Worm (Caenorhabditis elegans) whole organism, mixed stage, embryonic: ENCODE measurements around the gene Y73B6BL.47.
A peak's percentile ranks its signal among the peaks of the same experiment; 100 is the strongest.

ENCODE experiments used
- M03D4.4 ChIP-seq: sonication (generic microtip); optimal IDR thresholded peaks from 2 replicates; lab custom pipeline; 2017; ENCODE audit warnings: mild to moderate bottlenecking, missing genetic modification characterization, missing compliant biosample characterization
- blmp-1 ChIP-seq: fragments of 150-350 bp; optimal IDR thresholded peaks from 2 replicates; lab custom pipeline; 2014; ENCODE audit warnings: missing biosample characterization, missing genetic modification characterization
- ceh-39 ChIP-seq: fragments of 150-350 bp; optimal IDR thresholded peaks from 2 replicates; lab custom pipeline; 2014; ENCODE audit warnings: missing biosample characterization, missing genetic modification characterization
- ceh-43 ChIP-seq: fragments of 200-800 bp; sonication (Bioruptor generic); optimal IDR thresholded peaks from 2 replicates; lab custom pipeline; 2018; ENCODE audit warnings: mild to moderate bottlenecking, missing genetic modification characterization, moderate library complexity, missing compliant biosample characterization
- ceh-83 ChIP-seq: fragments of 200-800 bp; sonication (Bioruptor generic); optimal IDR thresholded peaks from 2 replicates; lab custom pipeline; 2018; ENCODE audit warnings: mild to moderate bottlenecking, missing genetic modification characterization, missing compliant biosample characterization
- ces-1 ChIP-seq: fragments of 150-350 bp; optimal IDR thresholded peaks from 2 replicates; lab custom pipeline; 2014; ENCODE audit warnings: missing biosample characterization, missing genetic modification reagents, missing genetic modification characterization
- cnd-1 ChIP-seq: fragments of 200-800 bp; sonication (Bioruptor generic); optimal IDR thresholded peaks from 2 replicates; lab custom pipeline; 2018; ENCODE audit warnings: mild to moderate bottlenecking, missing genetic modification characterization, missing compliant biosample characterization
- elt-1 ChIP-seq: sonication (generic microtip); optimal IDR thresholded peaks from 2 replicates; lab custom pipeline; 2017; ENCODE audit warnings: missing genetic modification characterization, mild to moderate bottlenecking, missing compliant biosample characterization, antibody characterized with exemption, moderate library complexity, borderline replicate concordance; ENCODE audit not compliant: insufficient read depth
- elt-3 ChIP-seq: fragments of 150-350 bp; optimal IDR thresholded peaks from 2 replicates; lab custom pipeline; 2014; ENCODE audit warnings: missing biosample characterization, missing genetic modification characterization
- flh-1 ChIP-seq: fragments of 200-800 bp; sonication (Bioruptor generic); optimal IDR thresholded peaks from 2 replicates; lab custom pipeline; 2018; ENCODE audit warnings: mild to moderate bottlenecking, missing genetic modification characterization, moderate library complexity, missing compliant biosample characterization
- ham-2 ChIP-seq: fragments of 200-800 bp; sonication (Bioruptor generic); optimal IDR thresholded peaks from 2 replicates; lab custom pipeline; 2018; ENCODE audit warnings: mild to moderate bottlenecking, missing genetic modification characterization, missing compliant biosample characterization
- hlh-1 ChIP-seq: fragments of 150-350 bp; optimal IDR thresholded peaks from 2 replicates; lab custom pipeline; 2014; ENCODE audit warnings: missing biosample characterization, missing genetic modification reagents, missing genetic modification characterization
- lin-13 ChIP-seq: fragments of 150-350 bp; optimal IDR thresholded peaks from 2 replicates; lab custom pipeline; 2014; ENCODE audit warnings: missing biosample characterization, missing genetic modification characterization
- lin-32 ChIP-seq: fragments of 200-800 bp; sonication (Bioruptor generic); optimal IDR thresholded peaks from 2 replicates; lab custom pipeline; 2018; ENCODE audit warnings: mild to moderate bottlenecking, missing genetic modification characterization, missing compliant biosample characterization
- lsy-2 ChIP-seq: fragments of 150-350 bp; optimal IDR thresholded peaks from 2 replicates; lab custom pipeline; 2014; ENCODE audit warnings: missing biosample characterization, missing genetic modification characterization
- mab-5 ChIP-seq: fragments of 150-350 bp; optimal IDR thresholded peaks from 2 replicates; lab custom pipeline; 2014; ENCODE audit warnings: missing biosample characterization, missing genetic modification characterization
- mep-1 ChIP-seq: fragments of 150-350 bp; optimal IDR thresholded peaks from 2 replicates; lab custom pipeline; 2017; ENCODE audit warnings: missing biosample characterization, missing genetic modification reagents, missing genetic modification characterization, inconsistent platforms
- mls-2 ChIP-seq: sonication (generic microtip); optimal IDR thresholded peaks from 2 replicates; lab custom pipeline; 2016; ENCODE audit warnings: mild to moderate bottlenecking, missing genetic modification characterization, moderate library complexity, missing compliant biosample characterization
- nhr-12 ChIP-seq: fragments of 150-350 bp; optimal IDR thresholded peaks from 2 replicates; lab custom pipeline; 2014; ENCODE audit warnings: missing biosample characterization, missing genetic modification characterization
- nhr-2 ChIP-seq: fragments of 150-350 bp; optimal IDR thresholded peaks from 2 replicates; lab custom pipeline; 2014; ENCODE audit warnings: missing biosample characterization, missing genetic modification characterization
- nhr-237 ChIP-seq: fragments of 150-350 bp; optimal IDR thresholded peaks from 2 replicates; lab custom pipeline; 2014; ENCODE audit warnings: missing biosample characterization, missing genetic modification characterization
- nhr-76 ChIP-seq: sonication (generic microtip); optimal IDR thresholded peaks from 2 replicates; lab custom pipeline; 2017; ENCODE audit warnings: missing biosample characterization, missing genetic modification characterization
- pha-4 ChIP-seq: fragments of 150-350 bp; optimal IDR thresholded peaks from 2 replicates; lab custom pipeline; 2018; ENCODE audit warnings: missing biosample characterization, missing genetic modification reagents, missing genetic modification characterization
- sem-2 ChIP-seq: fragments of 200-800 bp; sonication (Bioruptor generic); optimal IDR thresholded peaks from 2 replicates; lab custom pipeline; 2018; ENCODE audit warnings: mild to moderate bottlenecking, missing genetic modification characterization, missing compliant biosample characterization
- sptf-1 ChIP-seq: sonication (generic microtip); optimal IDR thresholded peaks from 2 replicates; lab custom pipeline; 2017; ENCODE audit warnings: mild to moderate bottlenecking, missing genetic modification characterization, moderate library complexity, missing compliant biosample characterization
- unc-120 ChIP-seq: sonication (generic microtip); optimal IDR thresholded peaks from 2 replicates; lab custom pipeline; 2017; ENCODE audit warnings: missing genetic modification characterization, missing compliant biosample characterization; ENCODE audit not compliant: poor library complexity, severe bottlenecking
- unc-39 ChIP-seq: fragments of 150-350 bp; optimal IDR thresholded peaks from 2 replicates; lab custom pipeline; 2014; ENCODE audit warnings: missing biosample characterization, missing genetic modification characterization
- unc-62 ChIP-seq: fragments of 150-350 bp; optimal IDR thresholded peaks from 2 replicates; lab custom pipeline; 2014; ENCODE audit warnings: missing biosample characterization, missing genetic modification reagents, missing genetic modification characterization
- zip-8 ChIP-seq: fragments of 150-350 bp; optimal IDR thresholded peaks from 2 replicates; lab custom pipeline; 2014; ENCODE audit warnings: missing biosample characterization, missing genetic modification characterization
- ztf-11 ChIP-seq: fragments of 150-350 bp; optimal IDR thresholded peaks from 2 replicates; lab custom pipeline; 2014; ENCODE audit warnings: missing biosample characterization, missing genetic modification characterization

Y73B6BL.47 gene

ce11 chrIV:6402386-6402905 is 40.7 kb downstream of the Y73B6BL.47 start, which contains the start of gene sfrp-1:
TSS of gene sfrp-1 (minus strand) at chrIV:6402436.
- TF ChIP-seq elt-3 (tag; lab: Kevin White, UChicago) (no peak), ces-1 (GFP tag; lab: Kevin White, UChicago) (peak; percentile 79)

ce11 chrIV:6403399-6403798 is 41.6 kb downstream of the Y73B6BL.47 start:
- TF ChIP-seq nhr-12 (tag; lab: Kevin White, UChicago) (no peak), mab-5 (tag; lab: Kevin White, UChicago) (no peak), ceh-83 (GFP tag; lab: Kevin White, UChicago) (no peak), nhr-2 (tag; lab: Kevin White, UChicago) (no peak), ces-1 (GFP tag; lab: Kevin White, UChicago) (no peak), ceh-39 (no peak), nhr-237 (tag; lab: Kevin White, UChicago) (no peak), unc-62 (GFP tag; lab: Kevin White, UChicago) (no peak), unc-120 (no peak), elt-1 (no peak), ztf-11 (tag; lab: Kevin White, UChicago) (no peak), ceh-43 (GFP tag; lab: Kevin White, UChicago) (no peak), lsy-2 (tag; lab: Kevin White, UChicago) (no peak)

ce11 chrIV:6404871-6405270 is 43.1 kb downstream of the Y73B6BL.47 start, which contains the start of gene srv-13:
TSS of gene srv-13 (plus strand) at chrIV:6405171.
- TF ChIP-seq lsy-2 (tag; lab: Kevin White, UChicago), result no peak
- no peak for TF ChIP-seq mep-1 (tag; lab: Kevin White, UChicago)
- no peak for TF ChIP-seq lin-13
- TF ChIP-seq mls-2 (tag; lab: Kevin White, UChicago), result no peak
- no peak for TF ChIP-seq M03D4.4
- no peak for TF ChIP-seq ces-1 (GFP tag; lab: Kevin White, UChicago)
- TF ChIP-seq pha-4 (tag; lab: Kevin White, UChicago), result no peak
- TF ChIP-seq, all 35 proteins: peak for 0

ce11 chrIV:6413482-6413881 is 51.7 kb downstream of the Y73B6BL.47 start, which contains the start of gene nlp-71:
TSS of gene nlp-71 (minus strand) at chrIV:6413582.
- no peak for TF ChIP-seq lin-32 (GFP tag; lab: Kevin White, UChicago)
- no peak for TF ChIP-seq unc-120
- no peak for TF ChIP-seq M03D4.4
- no peak for TF ChIP-seq sptf-1 (tag; lab: Kevin White, UChicago)
- no peak for TF ChIP-seq elt-1
- no peak for TF ChIP-seq ham-2 (GFP tag; lab: Kevin White, UChicago)
- TF ChIP-seq flh-1, result no peak
- no peak for TF ChIP-seq ceh-43 (GFP tag; lab: Kevin White, UChicago)
- no peak for TF ChIP-seq cnd-1 (tag; lab: Kevin White, UChicago)
- no peak for TF ChIP-seq blmp-1 (tag; lab: Kevin White, UChicago)
- no peak for TF ChIP-seq nhr-76
- TF ChIP-seq pha-4 (tag; lab: Kevin White, UChicago), result no peak
- no peak for TF ChIP-seq unc-39 (tag; lab: Kevin White, UChicago)
- TF ChIP-seq nhr-12 (tag; lab: Kevin White, UChicago), result no peak
- no peak for TF ChIP-seq ceh-39
- no peak for TF ChIP-seq ceh-83 (GFP tag; lab: Kevin White, UChicago)
- TF ChIP-seq lin-13, result no peak

- TF ChIP-seq ces-1 (GFP tag; lab: Kevin White, UChicago), result peak; percentile 80
- peak; percentile 16 for TF ChIP-seq mep-1 (tag; lab: Kevin White, UChicago)
- no peak for TF ChIP-seq ceh-39
- no peak for TF ChIP-seq nhr-76
- TF ChIP-seq ham-2 (GFP tag; lab: Kevin White, UChicago), result no peak
- peak; percentile 60 for TF ChIP-seq lsy-2 (tag; lab: Kevin White, UChicago)
- TF ChIP-seq flh-1, result no peak
- peak; percentile 35 for TF ChIP-seq hlh-1
- no peak for TF ChIP-seq sem-2 (GFP tag; lab: Kevin White, UChicago)
- TF ChIP-seq ztf-11 (tag; lab: Kevin White, UChicago), result no peak
- peak; percentile 0 for TF ChIP-seq nhr-237 (tag; lab: Kevin White, UChicago)
- no peak for TF ChIP-seq zip-8
- no peak for TF ChIP-seq mls-2 (tag; lab: Kevin White, UChicago)
These were observed 53.4 kb downstream of the Y73B6BL.47 start, which contains the start of gene exos-2 for ce11 chrIV:6415149-6415548. TSS of gene exos-2 (plus strand) at chrIV:6415478.
